Fruit fly (Drosophila melanogaster) whole organism, embryonic: ENCODE results near the gene CG8861.

Source experiments
- Ada2b ChIP-seq: fragments of 200-800 bp; sonication (Bioruptor generic); IDR thresholded peaks from 2 replicates; pipeline ENCODE4 v1.3.6; 2022; ENCODE audit warnings: missing biosample characterization, missing genetic modification characterization
- Atf-2 ChIP-seq: fragments of 200-800 bp; sonication (Bioruptor generic); optimal IDR thresholded peaks from 2 replicates; lab custom pipeline; 2016; ENCODE audit warnings: missing biosample characterization, missing genetic modification characterization
- B-H2 ChIP-seq: fragments of 200-800 bp; sonication (Bioruptor generic); optimal IDR thresholded peaks from 2 replicates; lab custom pipeline; 2018; ENCODE audit warnings: missing biosample characterization, mild to moderate bottlenecking, missing genetic modification characterization
- CG1024 ChIP-seq: fragments of 200-800 bp; sonication (Bioruptor generic); IDR thresholded peaks from 2 replicates; pipeline ENCODE4 v1.3.6; 2022; ENCODE audit warnings: missing biosample characterization, missing genetic modification characterization
- CG10267 ChIP-seq: fragments of 200-800 bp; sonication (Bioruptor generic); optimal IDR thresholded peaks from 2 replicates; lab custom pipeline; 2018; ENCODE audit warnings: missing biosample characterization, mild to moderate bottlenecking, missing genetic modification characterization, moderate library complexity
- CG10274 ChIP-seq: fragments of 200-800 bp; sonication (Bioruptor generic); optimal IDR thresholded peaks from 3 replicates; lab custom pipeline; 2017; ENCODE audit warnings: missing biosample characterization, mild to moderate bottlenecking, missing genetic modification characterization
- CG11398 ChIP-seq: fragments of 200-800 bp; sonication (Bioruptor generic); optimal IDR thresholded peaks from 2 replicates; lab custom pipeline; 2016; ENCODE audit warnings: missing biosample characterization, missing genetic modification characterization
- CG12071 ChIP-seq: fragments of 200-800 bp; sonication (Bioruptor generic); optimal IDR thresholded peaks from 3 replicates; lab custom pipeline; 2018; ENCODE audit warnings: missing biosample characterization, mild to moderate bottlenecking, missing genetic modification characterization
- CG12391 ChIP-seq: fragments of 200-800 bp; sonication (Bioruptor generic); optimal IDR thresholded peaks from 3 replicates; lab custom pipeline; 2018; ENCODE audit warnings: missing biosample characterization, mild to moderate bottlenecking, missing genetic modification characterization, moderate library complexity
- CG12744 ChIP-seq: fragments of 200-800 bp; sonication (Bioruptor generic); optimal IDR thresholded peaks from 2 replicates; lab custom pipeline; 2016; ENCODE audit warnings: missing biosample characterization, missing genetic modification characterization
- CG12769 ChIP-seq: fragments of 200-800 bp; sonication (Bioruptor generic); optimal IDR thresholded peaks from 2 replicates; lab custom pipeline; 2019; ENCODE audit warnings: missing biosample characterization, mild to moderate bottlenecking, missing genetic modification characterization, moderate library complexity
- CG13775 ChIP-seq: fragments of 200-800 bp; sonication (Bioruptor generic); optimal IDR thresholded peaks from 3 replicates; lab custom pipeline; 2017; ENCODE audit warnings: missing biosample characterization, mild to moderate bottlenecking, missing genetic modification characterization
- CG1602 ChIP-seq: fragments of 200-800 bp; sonication (Bioruptor generic); optimal IDR thresholded peaks from 3 replicates; lab custom pipeline; 2016; ENCODE audit warnings: missing biosample characterization, missing genetic modification characterization
- CG16779 ChIP-seq: fragments of 200-800 bp; sonication (Bioruptor generic); IDR thresholded peaks from 2 replicates; pipeline ENCODE4 v1.3.6; 2022; ENCODE audit warnings: missing biosample characterization, missing genetic modification characterization
- CG17568 ChIP-seq: fragments of 200-800 bp; sonication (Bioruptor generic); optimal IDR thresholded peaks from 2 replicates; lab custom pipeline; 2018; ENCODE audit warnings: missing biosample characterization, mild to moderate bottlenecking, missing genetic modification characterization, moderate library complexity
- CG18011 ChIP-seq: fragments of 200-800 bp; sonication (Bioruptor generic); optimal IDR thresholded peaks from 2 replicates; lab custom pipeline; 2017; ENCODE audit warnings: missing biosample characterization, missing genetic modification characterization, mild to moderate bottlenecking, moderate library complexity, missing genotype
- CG18599 ChIP-seq: fragments of 200-800 bp; sonication (Bioruptor generic); optimal IDR thresholded peaks from 3 replicates; lab custom pipeline; 2017; ENCODE audit warnings: missing biosample characterization, missing genetic modification characterization, mild to moderate bottlenecking, moderate library complexity, missing genetic modification reagents
- CG3838 ChIP-seq: fragments of 200-800 bp; sonication (Bioruptor generic); optimal IDR thresholded peaks from 3 replicates; lab custom pipeline; 2016; ENCODE audit warnings: missing biosample characterization, missing genetic modification characterization
- CG3995 ChIP-seq: fragments of 200-800 bp; sonication (Bioruptor generic); optimal IDR thresholded peaks from 3 replicates; lab custom pipeline; 2016; ENCODE audit warnings: missing biosample characterization, missing genetic modification characterization
- CG4820 ChIP-seq: fragments of 200-800 bp; sonication (Bioruptor generic); optimal IDR thresholded peaks from 3 replicates; lab custom pipeline; 2016; ENCODE audit warnings: missing biosample characterization, missing genetic modification characterization
- CG7357 ChIP-seq: fragments of 200-800 bp; sonication (Bioruptor generic); IDR thresholded peaks from 3 replicates; pipeline ENCODE4 v1.3.6; 2022; ENCODE audit warnings: missing biosample characterization, missing genetic modification characterization
- CG7963 ChIP-seq: fragments of 200-800 bp; sonication (Bioruptor generic); IDR thresholded peaks from 3 replicates; pipeline ENCODE4 v1.3.6; 2022; ENCODE audit warnings: missing biosample characterization, missing genetic modification characterization; ENCODE audit not compliant: partially characterized antibody
- CG8765 ChIP-seq: fragments of 200-800 bp; sonication (Bioruptor generic); IDR thresholded peaks from 2 replicates; pipeline ENCODE4 v1.3.6; 2022; ENCODE audit warnings: missing biosample characterization, missing genetic modification characterization
- CG9727 ChIP-seq: fragments of 200-800 bp; sonication (Bioruptor generic); optimal IDR thresholded peaks from 3 replicates; lab custom pipeline; 2017; ENCODE audit warnings: missing biosample characterization, mild to moderate bottlenecking, missing genetic modification characterization
- CTCF ChIP-seq: fragments of 200-800 bp; sonication (Bioruptor generic); optimal IDR thresholded peaks from 2 replicates; lab custom pipeline; 2017; ENCODE audit warnings: missing biosample characterization, mild to moderate bottlenecking, missing genetic modification characterization, moderate library complexity
- Chrac-16 ChIP-seq: fragments of 200-800 bp; sonication (Bioruptor generic); optimal IDR thresholded peaks from 3 replicates; lab custom pipeline; 2016; ENCODE audit warnings: missing biosample characterization, missing genetic modification characterization
- Dbx ChIP-seq: fragments of 200-800 bp; sonication (Bioruptor generic); IDR thresholded peaks from 3 replicates; pipeline ENCODE4 v1.3.6; 2022; ENCODE audit warnings: missing biosample characterization, missing genetic modification characterization
- Dek ChIP-seq: fragments of 200-800 bp; sonication (Bioruptor generic); optimal IDR thresholded peaks from 3 replicates; lab custom pipeline; 2019; ENCODE audit warnings: missing biosample characterization, mild to moderate bottlenecking, missing genetic modification characterization, moderate library complexity
- Ets97D ChIP-seq: fragments of 200-800 bp; sonication (Bioruptor generic); optimal IDR thresholded peaks from 3 replicates; lab custom pipeline; 2016; ENCODE audit warnings: missing biosample characterization, missing genetic modification characterization
- H2.0 ChIP-seq: fragments of 200-800 bp; sonication (Bioruptor generic); IDR thresholded peaks from 2 replicates; pipeline ENCODE4 v1.3.6; 2022; ENCODE audit warnings: missing biosample characterization, missing genetic modification characterization
- Hey ChIP-seq: fragments of 200-800 bp; sonication (Bioruptor generic); optimal IDR thresholded peaks from 3 replicates; lab custom pipeline; 2018; ENCODE audit warnings: missing biosample characterization, mild to moderate bottlenecking, missing genetic modification characterization
- Hmr ChIP-seq: fragments of 200-800 bp; sonication (Bioruptor generic); optimal IDR thresholded peaks from 3 replicates; lab custom pipeline; 2017; ENCODE audit warnings: mild to moderate bottlenecking, missing biosample characterization, missing genetic modification reagents, missing genetic modification characterization
- Hr3 ChIP-seq: fragments of 200-800 bp; sonication (Bioruptor generic); optimal IDR thresholded peaks from 3 replicates; lab custom pipeline; 2016; ENCODE audit warnings: missing biosample characterization, missing genetic modification characterization
- Hr51 ChIP-seq, 2 experiments: fragments of 200-800 bp; sonication (Bioruptor generic); optimal IDR thresholded peaks; 2 replicates in 1 of 2; 3 replicates in 1 of 2; lab custom pipeline; 2016 to 2018; ENCODE audit warnings: missing biosample characterization in 2 of 2, missing genetic modification characterization in 2 of 2, mild to moderate bottlenecking in 1 of 2, moderate library complexity in 1 of 2
- Max ChIP-seq: fragments of 200-800 bp; sonication (Bioruptor generic); optimal IDR thresholded peaks from 2 replicates; lab custom pipeline; 2016; ENCODE audit warnings: missing biosample characterization, mild to moderate bottlenecking, missing genetic modification characterization
- NC2α ChIP-seq: fragments of 200-800 bp; sonication (Bioruptor generic); optimal IDR thresholded peaks from 2 replicates; lab custom pipeline; 2016; ENCODE audit warnings: missing biosample characterization, missing genetic modification characterization
- Oli ChIP-seq: fragments of 200-800 bp; sonication (Bioruptor generic); optimal IDR thresholded peaks from 2 replicates; lab custom pipeline; 2018; ENCODE audit warnings: missing biosample characterization, mild to moderate bottlenecking, missing genetic modification characterization, moderate library complexity
- amos ChIP-seq: fragments of 200-800 bp; sonication (Bioruptor generic); IDR thresholded peaks from 2 replicates; pipeline ENCODE4 v1.3.6; 2022; ENCODE audit warnings: missing biosample characterization, missing genetic modification characterization; ENCODE audit not compliant: partially characterized antibody
- bab2 ChIP-seq: fragments of 200-800 bp; sonication (Bioruptor generic); optimal IDR thresholded peaks from 2 replicates; lab custom pipeline; 2016; ENCODE audit warnings: missing biosample characterization, missing genetic modification characterization
- crc ChIP-seq: fragments of 200-800 bp; sonication (Bioruptor generic); optimal IDR thresholded peaks from 2 replicates; lab custom pipeline; 2016; ENCODE audit warnings: missing biosample characterization, missing genetic modification characterization
- dm ChIP-seq: fragments of 200-800 bp; sonication (Bioruptor generic); optimal IDR thresholded peaks from 3 replicates; lab custom pipeline; 2016; ENCODE audit warnings: missing biosample characterization, missing genetic modification characterization
- fru ChIP-seq: fragments of >200 bp; optimal IDR thresholded peaks from 2 replicates; lab custom pipeline; 2017
- pzg ChIP-seq: fragments of 200-800 bp; sonication (Bioruptor generic); optimal IDR thresholded peaks from 3 replicates; lab custom pipeline; 2018; ENCODE audit warnings: missing biosample characterization, mild to moderate bottlenecking, missing genetic modification characterization, moderate library complexity
- run ChIP-seq: fragments of 200-800 bp; sonication (Bioruptor generic); optimal IDR thresholded peaks from 3 replicates; lab custom pipeline; 2018; ENCODE audit warnings: missing biosample characterization, mild to moderate bottlenecking, missing genetic modification characterization
- sc ChIP-seq, 3 experiments: fragments of >200 bp in 2 of 3; fragments of 200-800 bp in 1 of 3; sonication (Bioruptor generic) in 1 of 3; optimal IDR thresholded peaks; 2 replicates in 2 of 3; 3 replicates in 1 of 3; lab custom pipeline; 2017; ENCODE audit warnings: mild to moderate bottlenecking in 1 of 3, missing biosample characterization in 1 of 3, missing genetic modification characterization in 1 of 3, missing genetic modification reagents in 1 of 3
- sd ChIP-seq: fragments of 200-800 bp; sonication (Bioruptor generic); optimal IDR thresholded peaks from 3 replicates; lab custom pipeline; 2018; ENCODE audit warnings: missing biosample characterization, mild to moderate bottlenecking, missing genetic modification characterization, moderate library complexity
- seq ChIP-seq: fragments of 200-800 bp; sonication (Bioruptor generic); IDR thresholded peaks from 2 replicates; pipeline ENCODE4 v1.3.6; 2022; ENCODE audit warnings: missing biosample characterization, missing genetic modification characterization
- tin ChIP-seq: fragments of 200-800 bp; sonication (Bioruptor generic); optimal IDR thresholded peaks from 3 replicates; lab custom pipeline; 2016; ENCODE audit warnings: missing biosample characterization, missing genetic modification characterization
- zfh2 ChIP-seq: fragments of 200-800 bp; sonication (Bioruptor generic); optimal IDR thresholded peaks from 2 replicates; lab custom pipeline; 2016; ENCODE audit warnings: missing biosample characterization, missing genetic modification characterization

CG8861 gene

DNA sequence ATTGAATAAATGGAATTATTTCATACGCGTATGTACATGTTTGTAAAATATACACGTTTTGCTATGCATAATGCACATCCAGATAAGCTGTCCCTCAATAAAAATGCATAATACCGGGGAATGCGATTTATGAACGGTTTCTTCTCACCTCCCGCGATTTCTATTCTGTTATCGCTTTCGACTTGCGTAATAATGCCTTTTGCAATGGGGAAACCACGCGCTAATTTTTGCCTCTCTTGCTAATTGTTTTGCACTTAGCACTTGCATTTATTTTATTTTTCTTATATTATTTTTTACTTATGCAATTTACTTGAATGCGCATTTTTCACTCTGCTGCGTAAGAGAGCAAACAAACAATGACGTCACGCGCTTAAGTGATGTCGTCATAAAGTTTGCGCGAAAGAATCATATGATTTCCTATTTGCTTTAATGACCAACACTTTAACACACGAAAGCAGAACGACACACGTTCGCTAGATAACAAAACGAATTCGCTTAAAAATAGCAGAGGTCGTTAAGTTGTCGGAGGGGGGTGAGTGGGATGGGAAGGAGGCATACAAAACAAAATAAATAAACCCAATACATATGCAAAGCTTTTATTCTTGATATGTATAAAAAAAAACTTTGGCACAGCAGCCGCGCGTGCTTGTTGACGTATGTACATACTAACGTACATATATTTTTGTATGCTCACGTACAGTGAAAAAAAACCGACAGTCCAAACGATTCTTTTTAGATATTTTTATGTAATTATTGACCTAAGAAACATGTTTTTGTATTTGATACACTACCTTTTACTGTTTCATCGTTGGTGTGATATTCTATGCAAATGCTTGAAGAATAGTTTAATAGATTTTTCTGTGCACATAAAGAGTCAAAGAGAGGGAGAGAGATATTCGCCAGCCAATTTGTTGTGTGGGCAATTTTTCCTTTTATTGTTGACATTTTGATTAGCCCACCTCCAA is 23.4 kb upstream of the CG8861 start (continued):
- no peak for TF ChIP-seq CG16779
- TF ChIP-seq CG12769 (tag; lab: Kevin White, UChicago), result peak; percentile 71
- TF ChIP-seq Hr51 (GFP tag; optimal IDR thresholded peaks at IDR 0.05; lab: Kevin White, UChicago), result peak; percentile 20 to 83
- no peak for TF ChIP-seq Dbx (GFP tag; lab: Robert Waterston, UW)
- TF ChIP-seq CTCF (GFP tag; lab: Kevin White, UChicago), result peak; percentile 18
- TF ChIP-seq seq (GFP tag; lab: Robert Waterston, UW), result no peak
- no peak for TF ChIP-seq sc (optimal IDR thresholded peaks at IDR 0.05; lab: Kevin White, UChicago)
- TF ChIP-seq sc (GFP tag; optimal IDR thresholded peaks at IDR 0.05; lab: Kevin White, UChicago), result peak; percentile 8
- no peak for TF ChIP-seq amos (GFP tag; lab: Robert Waterston, UW)
- peak; percentile 52 for TF ChIP-seq Hey (tag; lab: Kevin White, UChicago)
- TF ChIP-seq CG18599 (GFP tag; lab: Kevin White, UChicago), result peak; percentile 87
- TF ChIP-seq CG9727 (GFP tag; lab: Kevin White, UChicago), result peak; percentile 75
- TF ChIP-seq fru, result no peak
- TF ChIP-seq CG1602 (GFP tag; lab: Kevin White, UChicago), result peak; percentile 46
- peak; percentile 35 for TF ChIP-seq NC2α
- TF ChIP-seq CG12071 (GFP tag; lab: Kevin White, UChicago), result peak; percentile 60
- peak; percentile 4 for TF ChIP-seq CG10267 (tag; lab: Kevin White, UChicago)
- TF ChIP-seq CG17568 (GFP tag; lab: Kevin White, UChicago), result peak; percentile 69
- TF ChIP-seq sd (tag; lab: Kevin White, UChicago), result peak; percentile 76
- peak; percentile 77 for TF ChIP-seq Hmr (GFP tag; lab: Kevin White, UChicago)
- peak; percentile 53 for TF ChIP-seq CG13775 (GFP tag; lab: Kevin White, UChicago)
- no peak for TF ChIP-seq CG8765 (GFP tag; lab: Robert Waterston, UW)
- peak; percentile 53 for TF ChIP-seq CG18011 (GFP tag; lab: Kevin White, UChicago)
- peak; percentile 60 for TF ChIP-seq bab2 (GFP tag; lab: Kevin White, UChicago)
- TF ChIP-seq Atf-2 (GFP tag; lab: Kevin White, UChicago), result peak; percentile 56
- peak; percentile 3 for TF ChIP-seq pzg
- peak; percentile 53 for TF ChIP-seq zfh2 (GFP tag; lab: Kevin White, UChicago)
- TF ChIP-seq CG7357, result peak; percentile 55; the same call in 1 of the 3 replicates
- peak; percentile 39 for TF ChIP-seq Max (GFP tag; lab: Kevin White, UChicago)
- TF ChIP-seq H2.0 (GFP tag; lab: Robert Waterston, UW), result no peak
- peak; percentile 70 for TF ChIP-seq crc (GFP tag; lab: Kevin White, UChicago)
- peak; percentile 46 for TF ChIP-seq Oli (tag; lab: Kevin White, UChicago)
- no peak for TF ChIP-seq Ada2b (GFP tag; lab: Robert Waterston, UW)
- peak; percentile 84 for TF ChIP-seq B-H2
- TF ChIP-seq CG3995, result peak; percentile 19
- peak; percentile 47 for TF ChIP-seq CG10274 (GFP tag; lab: Kevin White, UChicago)
- peak; percentile 59 for TF ChIP-seq CG12391 (tag; lab: Kevin White, UChicago)
- peak; percentile 65 for TF ChIP-seq CG11398 (GFP tag; lab: Kevin White, UChicago)
- peak; percentile 47 for TF ChIP-seq Dek (tag; lab: Kevin White, UChicago)
- TF ChIP-seq Chrac-16 (GFP tag; lab: Kevin White, UChicago), result peak; percentile 40
- peak; percentile 31 for TF ChIP-seq CG3838 (GFP tag; lab: Kevin White, UChicago)
- TF ChIP-seq tin (GFP tag; lab: Kevin White, UChicago), result peak; percentile 37
- no peak for TF ChIP-seq Ets97D (GFP tag; lab: Kevin White, UChicago)
- peak; percentile 26 for TF ChIP-seq CG4820 (GFP tag; lab: Kevin White, UChicago)
- TF ChIP-seq Hr3, result peak; percentile 26
- peak; percentile 42 for TF ChIP-seq CG12744 (GFP tag; lab: Kevin White, UChicago)
- no peak for TF ChIP-seq CG1024 (GFP tag; lab: Robert Waterston, UW)
- no peak for TF ChIP-seq run (tag; lab: Kevin White, UChicago)
- no peak for TF ChIP-seq CG7963 (GFP tag; lab: Robert Waterston, UW)
- peak; percentile 29 for TF ChIP-seq dm
